Worm (Caenorhabditis elegans) whole organism, early embryonic: ENCODE results near the gene pals-16.

ENCODE experiments used
- B0310.2 ChIP-seq: sonication (generic microtip); optimal IDR thresholded peaks from 2 replicates; lab custom pipeline; 2016; ENCODE audit warnings: mild to moderate bottlenecking, missing genetic modification characterization, missing compliant biosample characterization
- aly-1 ChIP-seq: sonication (generic microtip); optimal IDR thresholded peaks from 2 replicates; lab custom pipeline; 2016; ENCODE audit warnings: missing genetic modification characterization, missing compliant biosample characterization
- ama-1 ChIP-seq: fragments of 150-350 bp; optimal IDR thresholded peaks from 2 replicates; lab custom pipeline; 2014
- ets-7 ChIP-seq: sonication (generic microtip); optimal IDR thresholded peaks from 2 replicates; lab custom pipeline; 2016; ENCODE audit warnings: missing genotype, missing genetic modification characterization, missing compliant biosample characterization
- flt-1 ChIP-seq: fragments of 200-800 bp; sonication (Bioruptor generic); IDR thresholded peaks from 2 replicates; pipeline ENCODE4 v1.3.6; 2022; ENCODE audit warnings: missing genetic modification characterization, missing compliant biosample characterization
- hmbx-1 ChIP-seq: sonication (generic microtip); optimal IDR thresholded peaks from 2 replicates; lab custom pipeline; 2016; ENCODE audit warnings: mild to moderate bottlenecking, missing genetic modification characterization, missing compliant biosample characterization
- hmg-4 ChIP-seq: fragments of 200-800 bp; sonication (Bioruptor generic); optimal IDR thresholded peaks from 2 replicates; lab custom pipeline; 2018; ENCODE audit warnings: mild to moderate bottlenecking, missing genetic modification characterization, missing compliant biosample characterization
- hnd-1 ChIP-seq: sonication (generic microtip); optimal IDR thresholded peaks from 2 replicates; lab custom pipeline; 2016; ENCODE audit warnings: missing genetic modification characterization, missing compliant biosample characterization
- pes-1 ChIP-seq: fragments of 200-800 bp; sonication (Bioruptor generic); IDR thresholded peaks from 2 replicates; pipeline ENCODE4 v1.3.6; 2022; ENCODE audit warnings: missing genetic modification reagents, missing genetic modification characterization, missing compliant biosample characterization
- scrt-1 ChIP-seq: fragments of 200-800 bp; sonication (Bioruptor generic); IDR thresholded peaks from 2 replicates; pipeline ENCODE4 v1.3.6; 2022; ENCODE audit warnings: missing genetic modification characterization, missing compliant biosample characterization
- sea-1 ChIP-seq: fragments of 200-800 bp; sonication (Bioruptor generic); conservative IDR thresholded peaks from 2 replicates; pipeline ENCODE4 v1.3.6; 2022; ENCODE audit warnings: missing genetic modification characterization, missing compliant biosample characterization
- tbx-37 ChIP-seq: fragments of 200-800 bp; sonication (Bioruptor generic); conservative IDR thresholded peaks from 2 replicates; pipeline ENCODE4 v1.3.6; 2022; ENCODE audit warnings: missing genetic modification reagents, missing genetic modification characterization, missing compliant biosample characterization
- tra-4 ChIP-seq: sonication (generic microtip); optimal IDR thresholded peaks from 2 replicates; lab custom pipeline; 2017; ENCODE audit warnings: missing genetic modification characterization, missing compliant biosample characterization

- no peak for TF ChIP-seq ama-1
- no peak for TF ChIP-seq pes-1 (GFP tag; lab: Robert Waterston, UW)
- TF ChIP-seq hmbx-1, result no peak
- TF ChIP-seq aly-1 (tag; lab: Kevin White, UChicago), result no peak
- TF ChIP-seq scrt-1 (GFP tag; lab: Robert Waterston, UW), result no peak
- TF ChIP-seq flt-1, result no peak
- TF ChIP-seq ets-7 (tag; lab: Kevin White, UChicago), result no peak
- no peak for TF ChIP-seq sea-1 (GFP tag; lab: Robert Waterston, UW)
- TF ChIP-seq hnd-1 (tag; lab: Kevin White, UChicago), result no peak
- no peak for TF ChIP-seq tbx-37
- no peak for TF ChIP-seq tra-4 (tag; lab: Kevin White, UChicago)
- TF ChIP-seq hmg-4 (GFP tag; lab: Kevin White, UChicago), result no peak
- TF ChIP-seq B0310.2 (tag; lab: Kevin White, UChicago), result no peak
These were observed 47.0 kb downstream of the pals-16 start for ce11 chrIII:1446747-1447146.
